Worm (Caenorhabditis elegans) whole organism, dauer: ENCODE results near the gene Y65A5A.24.

Source experiments
- unc-62 ChIP-seq: sonication (generic microtip); optimal IDR thresholded peaks from 2 replicates; lab custom pipeline; 2017; ENCODE audit warnings: missing biosample characterization, missing genetic modification reagents, missing genetic modification characterization

Gene Y65A5A.24

DNA sequence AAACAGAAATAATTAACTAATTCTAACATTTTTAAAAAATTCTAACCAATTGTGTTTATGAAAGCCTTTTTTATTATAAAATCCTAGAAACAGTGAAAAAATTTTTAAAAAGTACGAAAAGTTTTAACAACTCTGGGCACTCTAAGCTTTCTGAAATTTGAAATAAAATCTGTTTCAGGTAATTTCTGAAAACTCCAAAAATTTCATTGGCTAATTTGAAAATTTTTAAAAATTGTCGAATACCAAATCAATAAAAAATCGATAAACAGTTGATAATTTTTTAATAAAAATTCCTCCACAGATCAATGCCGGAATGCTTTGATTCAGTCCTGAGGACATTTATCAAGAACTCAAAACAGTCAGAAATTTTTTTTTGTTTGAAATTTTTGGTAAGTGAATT lies at the start of gene Y65A5A.24:
Y65A5A.24 (plus strand) TSS at position 301 of the 400 bp plus-strand sequence.
- no peak for TF ChIP-seq unc-62 (GFP tag; lab: Kevin White, UChicago)

- TF ChIP-seq unc-62 (GFP tag; lab: Kevin White, UChicago): no peak
These were observed 47.3 kb upstream of the Y65A5A.24 start, which contains the start of gene C35D6.3 for ce11 chrIV:16346514-16346913. TSS of gene C35D6.3 (plus strand) at chrIV:16346814.

DNA sequence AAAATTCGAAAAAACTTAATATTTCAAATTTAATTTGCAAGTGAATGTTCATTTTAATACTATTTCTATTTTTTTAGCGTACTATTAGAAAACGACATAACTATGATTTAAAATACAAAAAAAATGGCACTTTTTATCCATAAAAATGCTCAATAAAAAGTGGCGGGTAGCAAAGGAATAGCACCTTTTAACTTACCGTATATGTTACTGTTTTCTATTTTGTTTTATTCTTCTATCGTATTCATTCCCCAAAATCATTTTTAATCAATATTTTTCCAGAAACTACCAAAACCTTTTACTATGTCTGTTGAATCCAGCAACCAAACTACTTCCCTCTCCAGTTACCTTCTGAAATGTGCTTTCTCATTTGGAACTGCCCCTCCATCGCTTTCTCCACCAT lies 43.1 kb upstream of the Y65A5A.24 start, which contains the start of gene C35D6.4:
C35D6.4 (plus strand) TSS at position 301 of the 400 bp plus-strand sequence.
- TF ChIP-seq unc-62 (GFP tag; lab: Kevin White, UChicago): no peak

DNA sequence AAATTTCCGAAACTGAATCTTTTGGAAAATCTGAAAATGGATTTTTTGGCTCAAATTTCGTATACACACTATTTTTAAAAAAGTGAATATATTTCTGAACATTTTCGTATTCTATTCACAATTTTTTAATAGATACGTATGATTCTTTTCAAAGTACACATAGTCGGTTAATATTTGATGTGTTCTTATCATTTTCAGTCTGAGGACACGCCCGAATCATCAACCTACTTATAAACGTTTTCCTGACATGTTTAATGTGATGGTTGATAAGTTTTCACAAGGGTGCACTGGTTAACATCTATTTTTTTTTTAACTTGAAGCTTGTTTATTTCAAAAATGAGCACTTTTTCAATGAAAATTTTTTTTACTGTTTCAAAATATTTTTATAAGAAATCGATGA lies 29.2 kb upstream of the Y65A5A.24 start:
- TF ChIP-seq unc-62 (GFP tag; lab: Kevin White, UChicago): no peak

- TF ChIP-seq unc-62 (GFP tag; lab: Kevin White, UChicago): no peak
These were observed 23.2 kb upstream of the Y65A5A.24 start for ce11 chrIV:16370592-16370991.

DNA sequence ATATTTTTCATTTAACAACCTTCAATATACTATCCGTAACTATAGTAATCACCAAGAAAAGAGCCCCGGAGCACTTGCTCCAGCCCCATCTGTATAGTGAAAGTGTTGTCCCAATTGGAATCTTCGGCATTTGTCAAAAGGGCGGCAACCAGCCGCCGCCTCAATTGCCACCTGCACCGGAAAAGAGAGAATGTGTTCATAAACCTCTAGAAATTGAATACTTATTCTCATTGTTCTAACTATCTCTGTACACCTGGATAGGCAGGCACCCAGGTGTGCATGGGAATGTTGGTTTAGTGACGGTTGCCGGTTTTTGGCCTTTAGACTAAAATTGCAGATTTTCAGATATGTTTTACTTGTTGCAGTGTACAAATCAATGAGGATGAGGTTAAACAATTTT lies 15.8 kb upstream of the Y65A5A.24 start:
- no peak for TF ChIP-seq unc-62 (GFP tag; lab: Kevin White, UChicago)

DNA sequence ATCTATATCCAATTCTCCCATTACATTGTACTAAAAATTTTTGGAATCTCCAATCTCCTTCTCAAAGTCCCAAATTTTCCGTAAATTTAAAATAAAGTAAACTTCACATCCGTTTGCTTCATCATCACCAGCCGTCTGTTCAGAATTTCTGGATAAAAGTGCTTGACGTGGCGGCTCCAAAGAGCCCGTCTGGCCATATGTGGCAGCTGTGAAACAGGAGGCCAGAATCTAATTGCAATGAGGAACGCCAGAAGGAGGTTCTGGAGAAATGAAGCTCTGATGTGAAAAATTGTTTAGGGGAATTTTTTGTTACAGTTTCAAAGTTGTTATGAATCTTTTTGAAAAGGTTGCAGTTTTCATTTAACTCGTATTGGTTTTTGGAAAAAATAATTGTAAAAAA lies 13.5 kb upstream of the Y65A5A.24 start:
- TF ChIP-seq unc-62 (GFP tag; lab: Kevin White, UChicago): no peak

- TF ChIP-seq unc-62 (GFP tag; lab: Kevin White, UChicago): no peak
These were observed 12.8 kb upstream of the Y65A5A.24 start for ce11 chrIV:16380937-16381336.

ce11 chrIV:16381933-16382591 lies 11.7 kb upstream of the Y65A5A.24 start, which contains the start of gene Y7A9D.1:
TSS of gene Y7A9D.1 (minus strand) at chrIV:16382215.
- TF ChIP-seq unc-62 (GFP tag; lab: Kevin White, UChicago): no peak

DNA sequence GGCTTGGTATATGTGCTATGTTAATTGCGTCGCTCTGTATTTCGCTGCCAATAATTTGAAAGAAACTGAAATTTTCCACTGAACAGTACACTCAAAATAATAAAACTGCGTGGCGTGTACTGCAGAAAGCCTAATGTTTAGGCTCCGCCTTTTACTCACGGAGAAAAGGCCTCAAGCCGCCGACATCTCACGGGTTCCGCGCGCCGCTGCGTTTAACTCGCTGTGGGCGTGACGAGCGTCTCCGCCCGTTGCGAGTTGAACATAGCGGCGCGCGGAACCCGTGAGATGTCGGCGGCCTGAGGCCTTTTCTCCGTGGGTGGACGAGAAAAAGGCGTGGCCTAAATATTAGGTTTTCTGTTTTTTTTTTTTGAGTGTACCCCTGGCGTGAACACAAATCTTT lies 9.1 kb upstream of the Y65A5A.24 start:
- no peak for TF ChIP-seq unc-62 (GFP tag; lab: Kevin White, UChicago)

- no peak for TF ChIP-seq unc-62 (GFP tag; lab: Kevin White, UChicago)
These were observed 5.6 kb upstream of the Y65A5A.24 start for ce11 chrIV:16388136-16388635.

ce11 chrIV:16388856-16389461 lies 4.8 kb upstream of the Y65A5A.24 start:
- TF ChIP-seq unc-62 (GFP tag; lab: Kevin White, UChicago): no peak

- TF ChIP-seq unc-62 (GFP tag; lab: Kevin White, UChicago): no peak
These were observed 2.3 kb upstream of the Y65A5A.24 start for ce11 chrIV:16391470-16391869.

ce11 chrIV:16396651-16397050 lies 2.9 kb downstream of the Y65A5A.24 start:
- no peak for TF ChIP-seq unc-62 (GFP tag; lab: Kevin White, UChicago)

DNA sequence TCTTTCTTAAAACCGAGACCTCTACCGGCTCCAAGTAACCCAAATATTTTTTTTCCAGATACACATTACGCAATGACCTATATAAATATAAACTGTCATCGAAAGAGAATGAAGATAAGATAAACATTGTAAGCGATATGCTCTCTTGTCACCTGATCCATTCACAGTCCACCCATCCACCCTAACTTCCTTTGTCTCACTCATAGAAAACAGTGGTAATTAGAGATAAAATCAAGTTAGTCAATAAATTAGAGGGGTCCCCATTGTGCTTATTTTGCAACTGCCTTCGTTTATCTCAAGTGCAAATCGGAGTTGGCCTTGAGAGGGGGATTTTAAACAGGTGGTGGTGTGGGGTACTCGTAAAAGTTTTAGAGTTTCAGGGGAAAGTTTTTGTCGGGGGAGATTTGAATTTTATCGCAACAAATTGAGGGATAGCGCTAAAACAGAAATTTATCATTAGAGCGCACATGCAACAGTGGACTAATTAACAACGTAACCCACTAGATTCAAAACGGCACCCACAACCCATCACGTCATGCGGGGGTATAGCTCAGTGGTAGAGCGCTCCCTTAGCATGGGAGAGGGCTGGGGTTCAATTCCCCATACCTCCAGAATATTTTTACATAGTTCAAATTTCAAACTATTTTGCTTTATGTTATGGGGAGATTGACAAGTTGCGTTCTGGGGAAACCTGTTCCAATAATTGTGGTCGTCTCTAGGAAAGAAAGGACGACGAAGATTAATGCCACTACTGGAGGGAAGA lies 4.3 kb downstream of the Y65A5A.24 start:
- TF ChIP-seq unc-62 (GFP tag; lab: Kevin White, UChicago): no peak

- no peak for TF ChIP-seq unc-62 (GFP tag; lab: Kevin White, UChicago)
These were observed 5.2 kb downstream of the Y65A5A.24 start for ce11 chrIV:16399017-16399416.
